Fruit fly (Drosophila melanogaster): ENCODE results near the gene RpS5a.
A peak's percentile ranks its signal among the peaks of the same experiment; 100 is the strongest.

RpS5a gene

DNA sequence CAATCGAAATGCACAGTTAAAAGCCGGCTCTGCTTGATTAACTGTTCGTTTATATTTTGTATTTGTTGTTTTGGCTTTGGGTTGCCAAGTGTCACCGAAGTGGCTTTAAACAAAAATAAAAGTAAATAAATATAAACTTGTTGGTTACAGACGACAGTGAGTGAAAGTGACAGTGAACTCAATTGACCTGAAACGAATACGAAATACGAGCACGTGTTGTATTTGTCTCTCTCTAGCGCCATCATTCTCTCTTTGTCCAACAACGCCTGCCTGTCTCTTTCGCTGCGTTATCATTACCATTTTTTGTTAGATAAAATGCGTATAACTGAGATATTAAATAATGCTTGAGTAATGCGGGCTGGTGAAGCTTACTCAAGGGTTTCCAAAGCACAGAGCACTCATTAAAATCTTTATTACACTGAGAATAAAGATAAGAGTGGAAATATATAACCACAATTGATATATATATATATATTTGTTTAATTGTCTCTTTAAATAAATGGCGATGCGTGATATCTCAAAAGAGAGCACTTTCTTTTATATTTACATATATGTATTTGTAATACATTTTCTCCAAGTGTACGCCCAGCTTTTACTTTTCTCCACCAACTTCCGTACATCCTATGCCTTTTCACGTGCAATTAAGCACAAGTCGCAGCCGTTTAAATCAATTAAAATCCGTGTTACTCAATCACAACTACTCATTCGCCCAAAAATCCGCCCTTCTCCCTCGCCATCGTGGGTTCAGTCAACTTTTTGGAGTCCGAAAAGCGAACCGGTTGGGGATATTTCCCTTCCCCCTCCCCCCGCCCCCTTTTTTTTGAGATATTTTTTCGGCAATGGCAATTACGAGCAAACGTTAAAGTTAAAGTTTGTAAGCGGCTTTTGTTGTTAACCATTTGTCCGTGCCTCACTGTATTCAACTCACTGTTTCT lies 33.5 kb upstream of the RpS5a start:
- TF ChIP-seq bab1 (GFP tag; optimal IDR thresholded peaks at IDR 0.05) (no peak), cic (GFP tag; optimal IDR thresholded peaks at IDR 0.05) (no peak), CG5204 (GFP tag; optimal IDR thresholded peaks at IDR 0.05) (no peak), kay (GFP tag; ENCODE audit: borderline replicate concordance) (peak; percentile 35), ovo (GFP tag; optimal IDR thresholded peaks at IDR 0.05) (no peak), toe (GFP tag; optimal IDR thresholded peaks at IDR 0.05) (no peak), tj (GFP tag; optimal IDR thresholded peaks at IDR 0.05) (no peak), CG1620 (GFP tag; optimal IDR thresholded peaks at IDR 0.05) (no peak), CG11617 (GFP tag; optimal IDR thresholded peaks at IDR 0.05) (no peak), CG14711 (tag; optimal IDR thresholded peaks at IDR 0.05) (peak; percentile 6), Hr96 (GFP tag; optimal IDR thresholded peaks at IDR 0.05) (no peak), Clk (GFP tag; optimal IDR thresholded peaks at IDR 0.05) (no peak), Crg-1 (GFP tag; optimal IDR thresholded peaks at IDR 0.05) (no peak), Mnt (GFP tag; optimal IDR thresholded peaks at IDR 0.05) (no peak)

DNA sequence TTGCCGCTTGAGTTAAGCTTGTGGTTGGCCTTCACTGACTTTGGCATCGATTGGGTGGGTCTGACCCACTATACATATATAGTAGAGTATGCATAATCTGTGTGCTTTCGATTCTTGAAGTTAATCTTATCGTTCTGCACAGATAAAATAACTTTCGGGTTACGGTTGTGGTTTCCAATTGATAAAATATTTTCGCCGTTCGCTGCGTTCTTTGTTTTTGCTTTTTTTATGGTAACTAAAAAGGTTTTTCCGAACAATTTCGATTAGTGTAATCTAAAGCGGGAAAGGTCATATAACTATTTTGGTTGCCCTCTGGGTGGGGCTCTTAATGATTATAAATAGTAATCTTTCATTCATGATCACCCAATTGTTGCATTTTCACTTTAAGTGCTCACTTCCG lies 32.5 kb upstream of the RpS5a start:
- TF ChIP-seq CG7101 (tag; optimal IDR thresholded peaks at IDR 0.05) (no peak), kay (GFP tag; ENCODE audit: borderline replicate concordance) (no peak), CG7045 (GFP tag; optimal IDR thresholded peaks at IDR 0.05) (no peak), CG12768 (GFP tag; optimal IDR thresholded peaks at IDR 0.05) (no peak), CG14711 (tag; optimal IDR thresholded peaks at IDR 0.05) (no peak), toe (GFP tag; optimal IDR thresholded peaks at IDR 0.05) (no peak)

- TF ChIP-seq Crg-1 (GFP tag; optimal IDR thresholded peaks at IDR 0.05) = no peak
- no peak for TF ChIP-seq ovo (GFP tag; optimal IDR thresholded peaks at IDR 0.05)
- TF ChIP-seq bab1 (GFP tag; optimal IDR thresholded peaks at IDR 0.05) = peak; percentile 99
- peak; percentile 75 for TF ChIP-seq cic (GFP tag; optimal IDR thresholded peaks at IDR 0.05)
- peak; percentile 94 for TF ChIP-seq CG14711 (tag; optimal IDR thresholded peaks at IDR 0.05)
- TF ChIP-seq CG11617 (GFP tag; optimal IDR thresholded peaks at IDR 0.05) = peak; percentile 61
- TF ChIP-seq CG7045 (GFP tag; optimal IDR thresholded peaks at IDR 0.05) = peak; percentile 86
- TF ChIP-seq CG12768 (GFP tag; optimal IDR thresholded peaks at IDR 0.05) = peak; percentile 90
- TF ChIP-seq toe (GFP tag; optimal IDR thresholded peaks at IDR 0.05) = peak; percentile 62
- TF ChIP-seq kay (GFP tag; ENCODE audit: borderline replicate concordance) = peak; percentile 77
- TF ChIP-seq pad (GFP tag; optimal IDR thresholded peaks at IDR 0.05) = peak; percentile 84
- peak; percentile 56 for TF ChIP-seq CG5204 (GFP tag; optimal IDR thresholded peaks at IDR 0.05)
- peak; percentile 86 for TF ChIP-seq Hr96 (GFP tag; optimal IDR thresholded peaks at IDR 0.05)
- peak; percentile 26 for TF ChIP-seq CG1620 (GFP tag; optimal IDR thresholded peaks at IDR 0.05)
- no peak for TF ChIP-seq Mnt (GFP tag; optimal IDR thresholded peaks at IDR 0.05)
- TF ChIP-seq CG7101 (tag; optimal IDR thresholded peaks at IDR 0.05) = peak; percentile 56
- no peak for TF ChIP-seq tj (GFP tag; optimal IDR thresholded peaks at IDR 0.05)
- TF ChIP-seq CG33017 (tag; optimal IDR thresholded peaks at IDR 0.05) = no peak
- TF ChIP-seq Clk (GFP tag; optimal IDR thresholded peaks at IDR 0.05) = peak; percentile 68
- no peak for TF ChIP-seq cnc (optimal IDR thresholded peaks at IDR 0.05)
Measured at dm6 chrX:17178484-17178921, 30.4 kb upstream of the RpS5a start.

DNA sequence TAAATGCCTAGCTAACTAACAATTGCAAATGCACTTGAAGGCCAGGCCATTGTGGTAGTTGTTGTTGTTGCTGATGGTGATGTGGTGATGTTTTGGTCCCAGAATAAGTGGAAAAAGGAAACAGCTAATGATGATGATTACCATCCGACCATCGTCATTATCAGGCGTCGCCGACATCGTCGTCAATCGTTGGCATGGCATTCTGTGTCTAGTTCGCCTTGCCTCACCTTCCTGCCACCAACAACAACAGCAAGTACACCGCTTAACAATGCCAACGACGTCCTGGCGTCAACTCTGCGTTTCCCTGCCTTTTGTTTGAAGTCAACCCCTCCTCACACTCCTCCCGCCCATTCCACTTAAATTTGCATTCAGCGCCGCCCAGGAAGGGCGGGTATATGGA lies 29.5 kb upstream of the RpS5a start:
- TF ChIP-seq Hr96 (GFP tag; optimal IDR thresholded peaks at IDR 0.05) (no peak), CG12768 (GFP tag; optimal IDR thresholded peaks at IDR 0.05) (no peak), CG7101 (tag; optimal IDR thresholded peaks at IDR 0.05) (no peak), Crg-1 (GFP tag; optimal IDR thresholded peaks at IDR 0.05) (no peak), CG11617 (GFP tag; optimal IDR thresholded peaks at IDR 0.05) (no peak), tj (GFP tag; optimal IDR thresholded peaks at IDR 0.05) (no peak), kay (GFP tag; ENCODE audit: borderline replicate concordance) (no peak), toe (GFP tag; optimal IDR thresholded peaks at IDR 0.05) (no peak), cnc (optimal IDR thresholded peaks at IDR 0.05) (no peak), bab1 (GFP tag; optimal IDR thresholded peaks at IDR 0.05) (no peak), CG14711 (tag; optimal IDR thresholded peaks at IDR 0.05) (no peak)

DNA sequence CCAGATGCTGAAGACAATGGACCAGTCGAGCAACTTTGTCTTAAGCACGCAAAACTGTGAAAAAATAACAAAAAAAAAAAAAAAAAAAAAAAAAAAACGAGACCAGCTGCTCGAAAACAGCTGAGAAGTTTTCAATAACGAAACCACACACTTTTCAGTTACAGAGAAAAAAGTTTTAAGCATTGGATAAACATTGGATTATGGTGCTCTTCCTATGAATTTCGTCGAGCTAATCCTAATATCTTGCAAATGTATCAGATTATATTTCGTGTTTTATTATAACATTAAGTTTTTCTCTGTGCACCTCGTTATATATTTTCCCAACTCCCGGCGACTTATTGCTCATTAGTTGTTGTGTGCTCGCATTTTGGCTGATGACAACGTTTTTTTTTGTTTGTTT lies 28.5 kb upstream of the RpS5a start:
- no peak for TF ChIP-seq CG33017 (tag; optimal IDR thresholded peaks at IDR 0.05)
- TF ChIP-seq CG7101 (tag; optimal IDR thresholded peaks at IDR 0.05) = no peak
- TF ChIP-seq toe (GFP tag; optimal IDR thresholded peaks at IDR 0.05) = no peak
- no peak for TF ChIP-seq Clk (GFP tag; optimal IDR thresholded peaks at IDR 0.05)
- no peak for TF ChIP-seq Mnt (GFP tag; optimal IDR thresholded peaks at IDR 0.05)
- no peak for TF ChIP-seq CG7045 (GFP tag; optimal IDR thresholded peaks at IDR 0.05)
- TF ChIP-seq CG1620 (GFP tag; optimal IDR thresholded peaks at IDR 0.05) = no peak
- no peak for TF ChIP-seq cnc (optimal IDR thresholded peaks at IDR 0.05)
- TF ChIP-seq tj (GFP tag; optimal IDR thresholded peaks at IDR 0.05) = no peak
- TF ChIP-seq CG12768 (GFP tag; optimal IDR thresholded peaks at IDR 0.05) = no peak
- no peak for TF ChIP-seq CG5204 (GFP tag; optimal IDR thresholded peaks at IDR 0.05)
- no peak for TF ChIP-seq kay (GFP tag; ENCODE audit: borderline replicate concordance)
- TF ChIP-seq bab1 (GFP tag; optimal IDR thresholded peaks at IDR 0.05) = no peak
- TF ChIP-seq ovo (GFP tag; optimal IDR thresholded peaks at IDR 0.05) = no peak
- TF ChIP-seq CG11617 (GFP tag; optimal IDR thresholded peaks at IDR 0.05) = no peak

dm6 chrX:17175558-17176189 lies 27.6 kb upstream of the RpS5a start:
- TF ChIP-seq Mnt (GFP tag; optimal IDR thresholded peaks at IDR 0.05) (peak; percentile 13), cnc (optimal IDR thresholded peaks at IDR 0.05) (no peak), kay (GFP tag; ENCODE audit: borderline replicate concordance) (no peak), Crg-1 (GFP tag; optimal IDR thresholded peaks at IDR 0.05) (peak; percentile 42), cic (GFP tag; optimal IDR thresholded peaks at IDR 0.05) (no peak), CG14711 (tag; optimal IDR thresholded peaks at IDR 0.05) (no peak), ovo (GFP tag; optimal IDR thresholded peaks at IDR 0.05) (no peak), CG12768 (GFP tag; optimal IDR thresholded peaks at IDR 0.05) (no peak), CG11617 (GFP tag; optimal IDR thresholded peaks at IDR 0.05) (no peak), CG33017 (tag; optimal IDR thresholded peaks at IDR 0.05) (no peak), Clk (GFP tag; optimal IDR thresholded peaks at IDR 0.05) (no peak), toe (GFP tag; optimal IDR thresholded peaks at IDR 0.05) (no peak), CG5204 (GFP tag; optimal IDR thresholded peaks at IDR 0.05) (no peak), CG1620 (GFP tag; optimal IDR thresholded peaks at IDR 0.05) (peak; percentile 58), CG7101 (tag; optimal IDR thresholded peaks at IDR 0.05) (peak; percentile 44), pad (GFP tag; optimal IDR thresholded peaks at IDR 0.05) (peak; percentile 9), bab1 (GFP tag; optimal IDR thresholded peaks at IDR 0.05) (peak; percentile 53), tj (GFP tag; optimal IDR thresholded peaks at IDR 0.05) (no peak), Hr96 (GFP tag; optimal IDR thresholded peaks at IDR 0.05) (peak; percentile 54), CG7045 (GFP tag; optimal IDR thresholded peaks at IDR 0.05) (no peak)
